Worm (Caenorhabditis elegans) whole organism, L1 larva: ENCODE results near the gene elpc-4.

Source experiments
- fos-1 ChIP-seq: fragments of 150-350 bp; optimal IDR thresholded peaks from 2 replicates; lab custom pipeline; 2014; ENCODE audit warnings: missing biosample characterization, missing genetic modification characterization
- lin-35 ChIP-seq, 2 experiments: fragments of 150-350 bp; optimal IDR thresholded peaks; 2 replicates each; lab custom pipeline; 2014; ENCODE audit warnings: missing biosample characterization in 2 of 2, missing genetic modification characterization in 2 of 2, missing genetic modification reagents in 2 of 2
- lsy-2 ChIP-seq, 2 experiments: fragments of 150-350 bp; optimal IDR thresholded peaks; 2 replicates each; lab custom pipeline; 2014; ENCODE audit warnings: missing biosample characterization in 2 of 2, missing genetic modification characterization in 2 of 2
- nhr-47 ChIP-seq: sonication (generic microtip); optimal IDR thresholded peaks from 2 replicates; lab custom pipeline; 2016; ENCODE audit warnings: mild to moderate bottlenecking, missing genetic modification characterization, moderate library complexity, missing compliant biosample characterization
- snpc-4 ChIP-seq: fragments of 150-350 bp; optimal IDR thresholded peaks from 2 replicates; lab custom pipeline; 2014; ENCODE audit warnings: missing biosample characterization, missing genetic modification characterization
- unc-86 ChIP-seq: sonication (generic microtip); optimal IDR thresholded peaks from 2 replicates; lab custom pipeline; 2016; ENCODE audit warnings: missing genetic modification characterization, missing compliant biosample characterization

DNA sequence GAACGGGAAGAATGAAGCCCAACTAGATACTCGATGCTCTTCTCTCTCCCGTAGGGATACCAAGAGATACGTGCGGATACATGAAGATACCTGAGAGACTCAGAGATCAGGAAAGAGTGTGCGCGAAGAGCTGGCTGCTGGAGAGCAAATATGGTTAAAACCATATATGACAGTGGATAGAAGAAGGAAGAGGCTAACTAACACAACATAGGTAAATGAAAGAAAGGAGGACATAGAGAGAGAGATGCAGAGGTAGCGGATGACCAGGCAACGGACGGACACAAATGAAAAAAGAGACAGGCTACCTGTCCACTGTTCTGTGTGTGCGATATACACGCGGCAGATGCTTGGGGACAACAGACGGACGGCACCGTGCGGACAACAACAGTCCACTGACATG lies 8.7 kb upstream of the elpc-4 start:
- TF ChIP-seq snpc-4 (tag; lab: Kevin White, UChicago) (no peak), lin-35 (GFP tag; optimal IDR thresholded peaks at IDR 0.05; lab: Kevin White, UChicago) (no peak), fos-1 (no peak), nhr-47 (tag; lab: Kevin White, UChicago) (no peak), unc-86 (tag; lab: Kevin White, UChicago) (no peak), lsy-2 (tag; optimal IDR thresholded peaks at IDR 0.05; lab: Kevin White, UChicago) (no peak)
